Fruit fly (Drosophila melanogaster) whole organism, embryonic: ENCODE results near the gene wls.

Source experiments
- Antp ChIP-seq: fragments of 200-800 bp; sonication (Bioruptor generic); optimal IDR thresholded peaks from 3 replicates; lab custom pipeline; 2016; ENCODE audit warnings: missing biosample characterization, missing genetic modification characterization
- CG11247 ChIP-seq: fragments of 200-800 bp; sonication (Bioruptor generic); IDR thresholded peaks from 2 replicates; pipeline ENCODE4 v1.3.6; 2022; ENCODE audit warnings: missing biosample characterization, missing genetic modification characterization
- CG11398 ChIP-seq: fragments of 200-800 bp; sonication (Bioruptor generic); optimal IDR thresholded peaks from 2 replicates; lab custom pipeline; 2016; ENCODE audit warnings: missing biosample characterization, missing genetic modification characterization
- CG17186 ChIP-seq: fragments of 200-800 bp; sonication (Bioruptor generic); optimal IDR thresholded peaks from 3 replicates; lab custom pipeline; 2017; ENCODE audit warnings: missing biosample characterization, missing genetic modification reagents, missing genetic modification characterization
- CG17568 ChIP-seq: fragments of 200-800 bp; sonication (Bioruptor generic); optimal IDR thresholded peaks from 2 replicates; lab custom pipeline; 2018; ENCODE audit warnings: missing biosample characterization, mild to moderate bottlenecking, missing genetic modification characterization, moderate library complexity
- CG2199 ChIP-seq: fragments of 200-800 bp; sonication (Bioruptor generic); IDR thresholded peaks from 3 replicates; pipeline ENCODE4 v1.3.6; 2022; ENCODE audit warnings: missing biosample characterization, missing genetic modification characterization
- CG32772 ChIP-seq: fragments of 200-800 bp; sonication (Bioruptor generic); IDR thresholded peaks from 2 replicates; pipeline ENCODE4 v1.3.6; 2022; ENCODE audit warnings: missing biosample characterization, missing genetic modification characterization
- CG34224 ChIP-seq: fragments of 200-800 bp; sonication (Bioruptor generic); IDR thresholded peaks from 3 replicates; pipeline ENCODE4 v1.3.6; 2022; ENCODE audit warnings: missing biosample characterization, missing genetic modification characterization; ENCODE audit not compliant: partially characterized antibody
- CG43689 ChIP-seq: fragments of 200-800 bp; sonication (Bioruptor generic); IDR thresholded peaks from 2 replicates; pipeline ENCODE4 v1.3.6; 2022; ENCODE audit warnings: missing biosample characterization, missing genetic modification characterization
- CG4404 ChIP-seq: fragments of 200-800 bp; sonication (Bioruptor generic); IDR thresholded peaks from 2 replicates; pipeline ENCODE4 v1.3.6; 2022; ENCODE audit warnings: missing biosample characterization, missing genetic modification characterization
- CG4617 ChIP-seq: fragments of 200-800 bp; sonication (Bioruptor generic); optimal IDR thresholded peaks from 3 replicates; lab custom pipeline; 2016; ENCODE audit warnings: missing biosample characterization, missing genetic modification characterization, borderline replicate concordance
- CG4820 ChIP-seq: fragments of 200-800 bp; sonication (Bioruptor generic); optimal IDR thresholded peaks from 3 replicates; lab custom pipeline; 2016; ENCODE audit warnings: missing biosample characterization, missing genetic modification characterization
- CG5245 ChIP-seq: fragments of 200-800 bp; sonication (Bioruptor generic); optimal IDR thresholded peaks from 3 replicates; lab custom pipeline; 2016; ENCODE audit warnings: missing biosample characterization, missing genetic modification characterization
- CG6765 ChIP-seq: fragments of 200-800 bp; sonication (Bioruptor generic); optimal IDR thresholded peaks from 3 replicates; lab custom pipeline; 2017; ENCODE audit warnings: missing biosample characterization, mild to moderate bottlenecking, missing genetic modification characterization
- CG7372 ChIP-seq: fragments of 200-800 bp; sonication (Bioruptor generic); IDR thresholded peaks from 2 replicates; pipeline ENCODE4 v1.3.6; 2022; ENCODE audit warnings: missing biosample characterization, missing genetic modification characterization
- CG8089 ChIP-seq: fragments of 200-800 bp; sonication (Bioruptor generic); optimal IDR thresholded peaks from 3 replicates; lab custom pipeline; 2016; ENCODE audit warnings: missing biosample characterization, missing genetic modification characterization
- CG8478 ChIP-seq: fragments of >200 bp; optimal IDR thresholded peaks from 2 replicates; lab custom pipeline; 2018
- CG9215 ChIP-seq: fragments of 200-800 bp; sonication (Bioruptor generic); IDR thresholded peaks from 2 replicates; pipeline ENCODE4 v1.3.6; 2022; ENCODE audit warnings: missing biosample characterization, missing genetic modification characterization
- CG9609 ChIP-seq: fragments of 200-800 bp; sonication (Bioruptor generic); optimal IDR thresholded peaks from 3 replicates; lab custom pipeline; 2016; ENCODE audit warnings: missing biosample characterization, missing genetic modification characterization
- Dad ChIP-seq: fragments of 200-800 bp; sonication (Bioruptor generic); optimal IDR thresholded peaks from 3 replicates; lab custom pipeline; 2016; ENCODE audit warnings: missing biosample characterization, missing genetic modification characterization
- Drgx ChIP-seq: fragments of 200-800 bp; sonication (Bioruptor generic); IDR thresholded peaks from 2 replicates; pipeline ENCODE4 v1.3.6; 2022; ENCODE audit warnings: missing biosample characterization, missing genetic modification characterization
- ERR ChIP-seq: fragments of 200-800 bp; sonication (Bioruptor generic); optimal IDR thresholded peaks from 2 replicates; lab custom pipeline; 2016; ENCODE audit warnings: missing biosample characterization, missing genetic modification characterization
- GATAe ChIP-seq: fragments of 200-800 bp; sonication (Bioruptor generic); conservative IDR thresholded peaks from 2 replicates; pipeline ENCODE4 v1.3.6; 2022; ENCODE audit warnings: missing biosample characterization, missing genetic modification characterization
- Hand ChIP-seq: fragments of 200-800 bp; sonication (Bioruptor generic); optimal IDR thresholded peaks from 2 replicates; lab custom pipeline; 2017; ENCODE audit warnings: mild to moderate bottlenecking, missing biosample characterization, missing genetic modification reagents, missing genetic modification characterization
- Optix ChIP-seq: fragments of 200-800 bp; sonication (Bioruptor generic); IDR thresholded peaks from 3 replicates; pipeline ENCODE4 v1.3.6; 2022; ENCODE audit warnings: missing biosample characterization, missing genetic modification characterization
- Sox102F ChIP-seq: fragments of 200-800 bp; sonication (Bioruptor generic); optimal IDR thresholded peaks from 2 replicates; lab custom pipeline; 2018; ENCODE audit warnings: missing biosample characterization, mild to moderate bottlenecking, missing genetic modification characterization, moderate library complexity
- Spps ChIP-seq: fragments of 200-800 bp; sonication (Bioruptor generic); optimal IDR thresholded peaks from 2 replicates; lab custom pipeline; 2018; ENCODE audit warnings: missing biosample characterization, mild to moderate bottlenecking, missing genetic modification characterization
- ab ChIP-seq: fragments of 200-800 bp; sonication (Bioruptor generic); optimal IDR thresholded peaks from 2 replicates; lab custom pipeline; 2016; ENCODE audit warnings: missing biosample characterization, missing genetic modification characterization
- caup ChIP-seq: fragments of 200-800 bp; sonication (Bioruptor generic); optimal IDR thresholded peaks from 3 replicates; lab custom pipeline; 2017; ENCODE audit warnings: missing biosample characterization, mild to moderate bottlenecking, missing genetic modification characterization, moderate library complexity; ENCODE audit not compliant: severe bottlenecking
- chn ChIP-seq: fragments of 200-800 bp; sonication (Bioruptor generic); optimal IDR thresholded peaks from 2 replicates; lab custom pipeline; 2016; ENCODE audit warnings: missing biosample characterization, missing genetic modification characterization
- dm ChIP-seq: fragments of 200-800 bp; sonication (Bioruptor generic); optimal IDR thresholded peaks from 3 replicates; lab custom pipeline; 2016; ENCODE audit warnings: missing biosample characterization, missing genetic modification characterization
- fru ChIP-seq: fragments of >200 bp; optimal IDR thresholded peaks from 2 replicates; lab custom pipeline; 2017
- hkb ChIP-seq, 2 experiments: fragments of 200-800 bp in 1 of 2; fragments of >200 bp in 1 of 2; sonication (Bioruptor generic) in 1 of 2; IDR thresholded peaks in 1 of 2; optimal IDR thresholded peaks in 1 of 2; 2 replicates each; pipeline versions ENCODE4 v1.3.6 to Lab custom; 2017 to 2022; ENCODE audit warnings: missing biosample characterization in 1 of 2, missing genetic modification characterization in 1 of 2
- kah ChIP-seq: fragments of 200-800 bp; sonication (Bioruptor generic); optimal IDR thresholded peaks from 2 replicates; lab custom pipeline; 2018; ENCODE audit warnings: missing biosample characterization, mild to moderate bottlenecking, missing genetic modification characterization
- knrl ChIP-seq: fragments of 200-800 bp; sonication (Bioruptor generic); IDR thresholded peaks from 3 replicates; pipeline ENCODE4 v1.3.6; 2022; ENCODE audit warnings: missing biosample characterization, missing genetic modification characterization; ENCODE audit not compliant: partially characterized antibody
- lab ChIP-seq: fragments of 200-800 bp; sonication (Bioruptor generic); optimal IDR thresholded peaks from 3 replicates; lab custom pipeline; 2017; ENCODE audit warnings: missing biosample characterization, missing genetic modification characterization, mild to moderate bottlenecking, moderate library complexity, missing genetic modification reagents
- lola ChIP-seq, 3 experiments: fragments of >200 bp in 2 of 3; fragments of 200-800 bp in 1 of 3; sonication (Bioruptor generic) in 1 of 3; optimal IDR thresholded peaks; 2 replicates each; lab custom pipeline; 2017 to 2019; ENCODE audit warnings: missing biosample characterization in 3 of 3, missing genetic modification characterization in 3 of 3, mild to moderate bottlenecking in 1 of 3, moderate library complexity in 1 of 3
- org-1 ChIP-seq: fragments of 200-800 bp; sonication (Bioruptor generic); optimal IDR thresholded peaks from 2 replicates; lab custom pipeline; 2017; ENCODE audit warnings: missing biosample characterization, missing genetic modification characterization
- slbo ChIP-seq: fragments of 200-800 bp; sonication (Bioruptor generic); IDR thresholded peaks from 2 replicates; pipeline ENCODE4 v1.3.6; 2022; ENCODE audit warnings: missing biosample characterization, missing genetic modification characterization
- slp2 ChIP-seq: fragments of 200-800 bp; sonication (Bioruptor generic); optimal IDR thresholded peaks from 2 replicates; lab custom pipeline; 2016; ENCODE audit warnings: missing biosample characterization, missing genetic modification characterization
- stwl ChIP-seq: fragments of 200-800 bp; sonication (Bioruptor generic); optimal IDR thresholded peaks from 3 replicates; lab custom pipeline; 2018; ENCODE audit warnings: missing biosample characterization, mild to moderate bottlenecking, missing genetic modification characterization, moderate library complexity
- sug ChIP-seq: fragments of 200-800 bp; optimal IDR thresholded peaks from 2 replicates; lab custom pipeline; 2019; ENCODE audit warnings: missing biosample characterization, mild to moderate bottlenecking, missing genetic modification characterization, moderate library complexity
- tgo ChIP-seq: fragments of 200-800 bp; sonication (Bioruptor generic); IDR thresholded peaks from 3 replicates; pipeline ENCODE4 v1.3.6; 2022; ENCODE audit warnings: missing biosample characterization, missing genetic modification characterization
- tx ChIP-seq: fragments of 200-800 bp; sonication (Bioruptor generic); optimal IDR thresholded peaks from 2 replicates; lab custom pipeline; 2016; ENCODE audit warnings: missing biosample characterization, missing genetic modification characterization
- unpg ChIP-seq: fragments of 200-800 bp; sonication (Bioruptor generic); optimal IDR thresholded peaks from 3 replicates; lab custom pipeline; 2018; ENCODE audit warnings: missing biosample characterization, mild to moderate bottlenecking, missing genetic modification characterization, moderate library complexity
- vfl ChIP-seq: fragments of 200-800 bp; sonication (Bioruptor generic); optimal IDR thresholded peaks from 2 replicates; lab custom pipeline; 2016; ENCODE audit warnings: missing biosample characterization, missing genetic modification characterization
- zfh1 ChIP-seq: fragments of 200-800 bp; sonication (Bioruptor generic); IDR thresholded peaks from 3 replicates; pipeline ENCODE4 v1.3.6; 2022; ENCODE audit warnings: missing biosample characterization, missing genetic modification characterization

Gene wls

dm6 chr3L:11119396-11119900 is 50.0 kb downstream of the wls start (continued):
- TF ChIP-seq Optix (GFP tag; lab: Robert Waterston, UW): 0 out of 3 replicates have a peak, but pooled peaks have one; percentile 29
- peak; percentile 29 for TF ChIP-seq Antp (GFP tag; lab: Kevin White, UChicago)
- TF ChIP-seq unpg: no peak
- no peak for TF ChIP-seq CG4617 (GFP tag; lab: Kevin White, UChicago)
- peak; percentile 23; the same call in 1 of the 3 replicates for TF ChIP-seq tgo (GFP tag; lab: Robert Waterston, UW)
- TF ChIP-seq CG8478 (lab: Kevin White, UChicago): no peak
- 0 out of 2 replicates have a peak, but pooled peaks have one; percentile 10 for TF ChIP-seq CG4404 (GFP tag; lab: Robert Waterston, UW)
- TF ChIP-seq CG32772 (GFP tag; lab: Robert Waterston, UW): peak; percentile 55
- peak; percentile 1 for TF ChIP-seq stwl (tag; lab: Kevin White, UChicago)
- TF ChIP-seq CG9215 (GFP tag; lab: Robert Waterston, UW): peak; percentile 84
- no peak for TF ChIP-seq CG17186 (GFP tag; lab: Kevin White, UChicago)
- TF ChIP-seq tx: no peak
- TF ChIP-seq CG34224 (GFP tag; lab: Robert Waterston, UW): 0 out of 3 replicates have a peak, but pooled peaks have one; percentile 51
- 0 out of 2 replicates have a peak, but pooled peaks have one; percentile 17 for TF ChIP-seq CG11247 (GFP tag; lab: Robert Waterston, UW)
- TF ChIP-seq sug: peak; percentile 83

dm6 chr3L:11118627-11119395 is 50.6 kb downstream of the wls start:
- peak; percentile 79 for TF ChIP-seq CG6765 (GFP tag; lab: Kevin White, UChicago)
- TF ChIP-seq chn (GFP tag; lab: Kevin White, UChicago): no peak
- TF ChIP-seq CG7372 (GFP tag; lab: Robert Waterston, UW): no peak
- peak; percentile 44 for TF ChIP-seq Spps (tag; lab: Kevin White, UChicago)
- peak; percentile 60 for TF ChIP-seq CG9215 (GFP tag; lab: Robert Waterston, UW)
- peak; percentile 62 for TF ChIP-seq dm
- no peak for TF ChIP-seq GATAe
- TF ChIP-seq CG17568 (GFP tag; lab: Kevin White, UChicago): peak; percentile 90
- TF ChIP-seq kah (GFP tag; lab: Kevin White, UChicago): peak; percentile 58
- TF ChIP-seq fru (lab: Kevin White, UChicago): no peak
- peak; percentile 92 for TF ChIP-seq lab
- TF ChIP-seq lola (GFP tag; optimal IDR thresholded peaks at IDR 0.05; lab: Kevin White, UChicago): peak in 1 of 3 experiments; percentile 18
- TF ChIP-seq ab: no peak
- 0 out of 3 replicates have a peak, but pooled peaks have one; percentile 71 for TF ChIP-seq CG2199
- peak; percentile 86 for TF ChIP-seq caup
- TF ChIP-seq slp2 (GFP tag; lab: Kevin White, UChicago): peak; percentile 52
- TF ChIP-seq Drgx: peak; percentile 53; the same call in 1 of the 2 replicates
- peak; percentile 68 for TF ChIP-seq CG11398 (GFP tag; lab: Kevin White, UChicago)
- peak; percentile 75 for TF ChIP-seq org-1
- peak; percentile 74 for TF ChIP-seq CG8089
- peak; percentile 17 for TF ChIP-seq ERR (GFP tag; lab: Kevin White, UChicago)
- peak; percentile 58 for TF ChIP-seq Hand (GFP tag; lab: Kevin White, UChicago)
- TF ChIP-seq hkb (optimal IDR thresholded peaks at IDR 0.05; lab: Kevin White, UChicago): no peak
- TF ChIP-seq hkb (GFP tag; IDR thresholded peaks at IDR 0.05; lab: Robert Waterston, UW): peak; percentile 85
- TF ChIP-seq CG5245 (GFP tag; lab: Kevin White, UChicago): peak; percentile 45
- peak; percentile 24 for TF ChIP-seq vfl
- TF ChIP-seq Dad (GFP tag; lab: Kevin White, UChicago): peak; percentile 60
- TF ChIP-seq CG43689 (GFP tag; lab: Robert Waterston, UW): no peak
- no peak for TF ChIP-seq CG4820 (GFP tag; lab: Kevin White, UChicago)
- peak; percentile 20; the same call in 1 of the 2 replicates for TF ChIP-seq slbo
- TF ChIP-seq Sox102F: no peak
- peak; percentile 77 for TF ChIP-seq zfh1
- no peak for TF ChIP-seq knrl (GFP tag; lab: Robert Waterston, UW)
- TF ChIP-seq CG9609: peak; percentile 16
